Worm (Caenorhabditis elegans) whole organism, L4/young adult: ENCODE results near the gene M28.4.

Source experiments
- W03F9.2 ChIP-seq: fragments of 150-350 bp; optimal IDR thresholded peaks from 2 replicates; lab custom pipeline; 2014; ENCODE audit warnings: missing biosample characterization, missing genetic modification characterization
- dao-5 ChIP-seq: sonication (generic microtip); optimal IDR thresholded peaks from 2 replicates; lab custom pipeline; 2016; ENCODE audit warnings: missing genotype, missing genetic modification characterization, moderate library complexity, missing compliant biosample characterization
- him-1 ChIP-seq: sonication (generic microtip); optimal IDR thresholded peaks from 2 replicates; lab custom pipeline; 2016; ENCODE audit warnings: missing genotype, missing genetic modification reagents, missing genetic modification characterization, missing compliant biosample characterization

DNA sequence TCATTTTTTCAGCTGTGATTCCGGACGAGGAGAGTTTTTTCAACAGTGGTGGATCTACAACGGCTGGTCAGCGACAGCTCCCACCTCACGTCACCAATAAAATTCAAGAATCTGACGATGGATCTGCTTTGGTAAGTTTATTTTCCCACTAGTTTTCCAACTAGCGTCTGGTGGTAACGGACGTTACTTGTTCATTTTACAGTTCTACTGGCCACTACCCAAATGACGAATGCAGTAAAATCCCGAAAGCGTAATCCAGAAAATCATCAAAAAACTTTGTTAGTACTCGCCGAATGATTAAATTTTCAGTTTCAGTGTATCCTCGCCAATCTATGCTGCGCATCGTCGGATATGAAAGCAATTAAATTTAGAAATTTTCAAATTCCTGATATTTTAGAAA, 16.1 kb downstream of the M28.4 start:
- no peak for TF ChIP-seq W03F9.2 (tag; lab: Kevin White, UChicago)
- no peak for TF ChIP-seq him-1 (tag; lab: Kevin White, UChicago)
- no peak for TF ChIP-seq dao-5 (tag; lab: Kevin White, UChicago)
